Fruit fly (Drosophila melanogaster): ENCODE data around the gene ppk5.

dm6 chr3L:21554752-21555151 lies 20.3 kb downstream of the ppk5 start, which contains the start of gene Wnk:
- TF ChIP-seq CG31388 (GFP tag; optimal IDR thresholded peaks at IDR 0.05): no peak
- TF ChIP-seq Dip3 (GFP tag; optimal IDR thresholded peaks at IDR 0.05): no peak
- no peak for TF ChIP-seq slou (GFP tag; optimal IDR thresholded peaks at IDR 0.05)

Data from whole organism, embryonic.